Worm (Caenorhabditis elegans) whole organism, midembryonic: Measurements from ENCODE around the gene mttu-1.

Source experiments
- T22C8.4 ChIP-seq: fragments of 200-800 bp; sonication (Bioruptor generic); IDR thresholded peaks from 2 replicates; pipeline ENCODE4 v1.3.6; 2022; ENCODE audit warnings: missing genetic modification characterization, missing compliant biosample characterization
- cog-1 ChIP-seq: sonication (generic microtip); optimal IDR thresholded peaks from 2 replicates; lab custom pipeline; 2016; ENCODE audit warnings: missing genetic modification characterization, missing compliant biosample characterization
- flt-1 ChIP-seq: fragments of 200-800 bp; sonication (Bioruptor generic); IDR thresholded peaks from 2 replicates; pipeline ENCODE4 v1.3.6; 2022; ENCODE audit warnings: missing genetic modification characterization, missing compliant biosample characterization
- klf-2 ChIP-seq: fragments of 200-800 bp; sonication (Bioruptor generic); conservative IDR thresholded peaks from 2 replicates; pipeline ENCODE4 v1.3.6; 2022; ENCODE audit warnings: missing genetic modification reagents, missing genetic modification characterization, missing compliant biosample characterization
- med-1 ChIP-seq: sonication (generic microtip); optimal IDR thresholded peaks from 2 replicates; lab custom pipeline; 2017; ENCODE audit warnings: missing genetic modification characterization, mild to moderate bottlenecking, missing compliant biosample characterization, antibody characterized with exemption, missing genetic modification reagents; ENCODE audit not compliant: insufficient read depth
- ref-1 ChIP-seq: fragments of 200-800 bp; sonication (Bioruptor generic); conservative IDR thresholded peaks from 2 replicates; pipeline ENCODE4 v1.3.6; 2022; ENCODE audit warnings: missing genetic modification reagents, missing genetic modification characterization, missing compliant biosample characterization
- tab-1 ChIP-seq: fragments of 200-800 bp; sonication (Bioruptor generic); IDR thresholded peaks from 2 replicates; pipeline ENCODE4 v1.3.6; 2022; ENCODE audit warnings: missing genetic modification characterization, missing compliant biosample characterization
- ztf-29 ChIP-seq: fragments of 200-800 bp; sonication (Bioruptor generic); IDR thresholded peaks from 2 replicates; pipeline ENCODE4 v1.3.6; 2022; ENCODE audit warnings: missing genetic modification reagents, missing genetic modification characterization, missing compliant biosample characterization

DNA sequence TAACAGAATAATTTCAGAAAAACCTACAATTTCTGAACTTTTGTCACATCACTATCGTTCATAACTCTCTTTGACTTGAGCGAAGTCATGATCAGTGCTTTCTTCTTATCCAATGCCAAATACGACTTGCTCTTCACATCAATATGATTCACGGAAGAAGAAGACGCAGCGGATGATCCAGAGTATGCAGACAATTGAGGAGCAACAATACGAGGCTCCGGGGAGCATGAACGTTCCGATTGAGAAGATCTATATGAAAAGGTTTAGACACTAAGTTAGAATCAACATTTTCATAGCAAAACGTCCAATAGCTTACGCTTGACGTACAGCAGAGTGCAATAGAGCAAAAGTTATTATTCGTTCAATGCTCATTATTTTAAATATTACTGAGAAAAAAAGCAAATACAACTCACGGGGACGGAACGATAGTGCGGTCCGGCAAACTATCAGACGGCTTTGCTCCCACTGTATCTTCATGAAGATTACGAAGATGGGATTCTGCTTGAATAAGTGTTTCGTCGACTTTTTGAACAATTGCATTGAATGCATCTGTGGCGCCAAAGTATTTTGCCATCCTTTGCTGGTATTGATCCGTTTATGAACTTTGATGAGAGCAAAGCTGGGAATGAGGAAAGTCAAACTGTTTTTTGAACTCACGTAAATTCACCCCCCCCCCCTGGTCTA lies 36.0 kb downstream of the mttu-1 start, which contains the start of gene C05C12.5:
- TF ChIP-seq flt-1 (no peak), T22C8.4 (no peak), ref-1 (no peak), tab-1 (GFP tag; lab: Robert Waterston, UW) (no peak), klf-2 (GFP tag; lab: Robert Waterston, UW) (no peak), med-1 (GFP tag; lab: Kevin White, UChicago) (no peak), cog-1 (tag; lab: Kevin White, UChicago) (no peak), ztf-29 (GFP tag; lab: Robert Waterston, UW) (no peak)
